Fruit fly (Drosophila melanogaster) whole organism, embryonic: ENCODE measurements around the gene G6P.
A peak's percentile ranks its signal among the peaks of the same experiment; 100 is the strongest.

ENCODE experiments used
- Antp ChIP-seq: fragments of 200-800 bp; sonication (Bioruptor generic); optimal IDR thresholded peaks from 3 replicates; lab custom pipeline; 2016; ENCODE audit warnings: missing biosample characterization, missing genetic modification characterization
- Atf-2 ChIP-seq: fragments of 200-800 bp; sonication (Bioruptor generic); optimal IDR thresholded peaks from 2 replicates; lab custom pipeline; 2016; ENCODE audit warnings: missing biosample characterization, missing genetic modification characterization
- Atf3 ChIP-seq: fragments of 200-800 bp; sonication (Bioruptor generic); optimal IDR thresholded peaks from 3 replicates; lab custom pipeline; 2016; ENCODE audit warnings: missing biosample characterization, missing genetic modification characterization
- B-H2 ChIP-seq: fragments of 200-800 bp; sonication (Bioruptor generic); optimal IDR thresholded peaks from 2 replicates; lab custom pipeline; 2018; ENCODE audit warnings: missing biosample characterization, mild to moderate bottlenecking, missing genetic modification characterization
- Bdp1 ChIP-seq: fragments of 200-800 bp; sonication (Bioruptor generic); optimal IDR thresholded peaks from 3 replicates; lab custom pipeline; 2016; ENCODE audit warnings: missing biosample characterization, missing genetic modification characterization
- BtbVII ChIP-seq: fragments of 200-800 bp; sonication (Bioruptor generic); optimal IDR thresholded peaks from 3 replicates; lab custom pipeline; 2017; ENCODE audit warnings: missing biosample characterization, mild to moderate bottlenecking, missing genetic modification characterization
- Bteb2 ChIP-seq: fragments of 200-800 bp; sonication (Bioruptor generic); optimal IDR thresholded peaks from 2 replicates; lab custom pipeline; 2016; ENCODE audit warnings: missing biosample characterization, missing genetic modification characterization
- CG10267 ChIP-seq: fragments of 200-800 bp; sonication (Bioruptor generic); optimal IDR thresholded peaks from 2 replicates; lab custom pipeline; 2018; ENCODE audit warnings: missing biosample characterization, mild to moderate bottlenecking, missing genetic modification characterization, moderate library complexity
- CG11695 ChIP-seq: fragments of 200-800 bp; sonication (Bioruptor generic); IDR thresholded peaks from 3 replicates; pipeline ENCODE4 v1.3.6; 2022; ENCODE audit warnings: missing biosample characterization, missing genetic modification characterization
- CG13123 ChIP-seq: fragments of 200-800 bp; sonication (Bioruptor generic); optimal IDR thresholded peaks from 2 replicates; lab custom pipeline; 2016; ENCODE audit warnings: missing biosample characterization, missing genetic modification characterization
- CG14050 ChIP-seq: fragments of 200-800 bp; sonication (Bioruptor generic); IDR thresholded peaks from 3 replicates; pipeline ENCODE4 v1.3.6; 2022; ENCODE audit warnings: missing biosample characterization, missing genetic modification characterization
- CG1602 ChIP-seq: fragments of 200-800 bp; sonication (Bioruptor generic); optimal IDR thresholded peaks from 3 replicates; lab custom pipeline; 2016; ENCODE audit warnings: missing biosample characterization, missing genetic modification characterization
- CG17802 ChIP-seq: fragments of 200-800 bp; sonication (Bioruptor generic); optimal IDR thresholded peaks from 2 replicates; lab custom pipeline; 2018; ENCODE audit warnings: missing biosample characterization, mild to moderate bottlenecking, missing genetic modification characterization, moderate library complexity
- CG30403 ChIP-seq: fragments of 200-800 bp; sonication (Bioruptor generic); optimal IDR thresholded peaks from 3 replicates; lab custom pipeline; 2016; ENCODE audit warnings: missing biosample characterization, missing genetic modification characterization
- CG31365 ChIP-seq: fragments of 200-800 bp; sonication (Bioruptor generic); optimal IDR thresholded peaks from 2 replicates; lab custom pipeline; 2018; ENCODE audit warnings: missing biosample characterization, mild to moderate bottlenecking, missing genetic modification characterization
- CG3281 ChIP-seq: fragments of 200-800 bp; sonication (Bioruptor generic); optimal IDR thresholded peaks from 3 replicates; lab custom pipeline; 2017; ENCODE audit warnings: missing biosample characterization, mild to moderate bottlenecking, missing genetic modification characterization
- CG4707 ChIP-seq: fragments of 200-800 bp; sonication (Bioruptor generic); optimal IDR thresholded peaks from 2 replicates; lab custom pipeline; 2018; ENCODE audit warnings: missing biosample characterization, mild to moderate bottlenecking, missing genetic modification characterization, moderate library complexity
- CG4820 ChIP-seq: fragments of 200-800 bp; sonication (Bioruptor generic); optimal IDR thresholded peaks from 3 replicates; lab custom pipeline; 2016; ENCODE audit warnings: missing biosample characterization, missing genetic modification characterization
- CG5245 ChIP-seq: fragments of 200-800 bp; sonication (Bioruptor generic); optimal IDR thresholded peaks from 3 replicates; lab custom pipeline; 2016; ENCODE audit warnings: missing biosample characterization, missing genetic modification characterization
- CG6689 ChIP-seq: fragments of 200-800 bp; sonication (Bioruptor generic); IDR thresholded peaks from 2 replicates; pipeline ENCODE4 v1.3.6; 2022; ENCODE audit warnings: missing biosample characterization, missing genetic modification characterization
- CG7928 ChIP-seq: fragments of 200-800 bp; sonication (Bioruptor generic); optimal IDR thresholded peaks from 2 replicates; lab custom pipeline; 2017; ENCODE audit warnings: missing biosample characterization, mild to moderate bottlenecking, missing genetic modification characterization
- Chrac-16 ChIP-seq: fragments of 200-800 bp; sonication (Bioruptor generic); optimal IDR thresholded peaks from 3 replicates; lab custom pipeline; 2016; ENCODE audit warnings: missing biosample characterization, missing genetic modification characterization
- Eip74EF ChIP-seq, 2 experiments: fragments of 200-800 bp in 1 of 2; fragments of >200 bp in 1 of 2; sonication (Bioruptor generic) in 1 of 2; optimal IDR thresholded peaks; 2 replicates each; lab custom pipeline; 2017 to 2019; ENCODE audit warnings: missing biosample characterization in 2 of 2, missing genetic modification characterization in 2 of 2, mild to moderate bottlenecking in 1 of 2, moderate library complexity in 1 of 2
- Hmr ChIP-seq: fragments of 200-800 bp; sonication (Bioruptor generic); optimal IDR thresholded peaks from 3 replicates; lab custom pipeline; 2017; ENCODE audit warnings: mild to moderate bottlenecking, missing biosample characterization, missing genetic modification reagents, missing genetic modification characterization
- Kr ChIP-seq: fragments of 200-800 bp; sonication (Bioruptor generic); optimal IDR thresholded peaks from 2 replicates; lab custom pipeline; 2017; ENCODE audit warnings: missing biosample characterization, mild to moderate bottlenecking, missing genetic modification characterization
- Lim3 ChIP-seq: fragments of 200-800 bp; sonication (Bioruptor generic); IDR thresholded peaks from 2 replicates; pipeline ENCODE4 v1.3.6; 2022; ENCODE audit warnings: missing biosample characterization, missing genetic modification characterization
- Lpt ChIP-seq: fragments of >200 bp; optimal IDR thresholded peaks from 2 replicates; lab custom pipeline; 2018; ENCODE audit warnings: missing biosample characterization, missing genetic modification characterization
- MBD-R2 ChIP-seq: fragments of 200-800 bp; sonication (Bioruptor generic); IDR thresholded peaks from 2 replicates; pipeline ENCODE4 v1.3.6; 2022; ENCODE audit warnings: missing biosample characterization, missing genetic modification characterization
- Nf-YB ChIP-seq: fragments of 200-800 bp; sonication (Bioruptor generic); optimal IDR thresholded peaks from 3 replicates; lab custom pipeline; 2019; ENCODE audit warnings: missing biosample characterization, mild to moderate bottlenecking, missing genetic modification characterization, moderate library complexity
- Taf1 ChIP-seq: fragments of 200-800 bp; sonication (Bioruptor generic); IDR thresholded peaks from 2 replicates; pipeline ENCODE4 v1.3.6; 2022; ENCODE audit warnings: missing biosample characterization, missing genetic modification characterization
- Xbp1 ChIP-seq: fragments of 200-800 bp; sonication (Bioruptor generic); optimal IDR thresholded peaks from 3 replicates; lab custom pipeline; 2016; ENCODE audit warnings: missing biosample characterization, mild to moderate bottlenecking, missing genetic modification characterization
- ash1 ChIP-seq: fragments of 200-800 bp; sonication (Bioruptor generic); optimal IDR thresholded peaks from 2 replicates; lab custom pipeline; 2018; ENCODE audit warnings: missing biosample characterization, mild to moderate bottlenecking, missing genetic modification characterization
- bab2 ChIP-seq: fragments of 200-800 bp; sonication (Bioruptor generic); optimal IDR thresholded peaks from 2 replicates; lab custom pipeline; 2016; ENCODE audit warnings: missing biosample characterization, missing genetic modification characterization
- bigmax ChIP-seq: fragments of 200-800 bp; sonication (Bioruptor generic); optimal IDR thresholded peaks from 2 replicates; lab custom pipeline; 2018; ENCODE audit warnings: missing biosample characterization, mild to moderate bottlenecking, missing genetic modification characterization
- cato ChIP-seq: fragments of 200-800 bp; sonication (Bioruptor generic); optimal IDR thresholded peaks from 2 replicates; lab custom pipeline; 2016; ENCODE audit warnings: missing biosample characterization, missing genetic modification characterization, borderline replicate concordance
- cg ChIP-seq: fragments of 200-800 bp; sonication (Bioruptor generic); optimal IDR thresholded peaks from 3 replicates; lab custom pipeline; 2019; ENCODE audit warnings: missing biosample characterization, mild to moderate bottlenecking, missing genetic modification characterization, moderate library complexity
- chm ChIP-seq: fragments of 200-800 bp; sonication (Bioruptor generic); IDR thresholded peaks from 2 replicates; pipeline ENCODE4 v1.3.6; 2022; ENCODE audit warnings: missing biosample characterization, missing genetic modification characterization
- dati ChIP-seq: fragments of 200-800 bp; sonication (Bioruptor generic); IDR thresholded peaks from 2 replicates; pipeline ENCODE4 v1.3.6; 2022; ENCODE audit warnings: missing biosample characterization, missing genetic modification characterization
- dimm ChIP-seq: fragments of 200-800 bp; sonication (Bioruptor generic); IDR thresholded peaks from 2 replicates; pipeline ENCODE4 v1.3.6; 2022; ENCODE audit warnings: missing biosample characterization, missing genetic modification characterization
- jumu ChIP-seq: fragments of 200-800 bp; sonication (Bioruptor generic); optimal IDR thresholded peaks from 3 replicates; lab custom pipeline; 2016; ENCODE audit warnings: missing biosample characterization, missing genetic modification characterization
- knrl ChIP-seq: fragments of 200-800 bp; sonication (Bioruptor generic); IDR thresholded peaks from 3 replicates; pipeline ENCODE4 v1.3.6; 2022; ENCODE audit warnings: missing biosample characterization, missing genetic modification characterization; ENCODE audit not compliant: partially characterized antibody
- lbe ChIP-seq: fragments of 200-800 bp; sonication (Bioruptor generic); optimal IDR thresholded peaks from 2 replicates; lab custom pipeline; 2016; ENCODE audit warnings: missing biosample characterization, mild to moderate bottlenecking, missing genetic modification characterization
- maf-S ChIP-seq: fragments of 200-800 bp; sonication (Bioruptor generic); optimal IDR thresholded peaks from 2 replicates; lab custom pipeline; 2016; ENCODE audit warnings: missing biosample characterization, missing genetic modification characterization
- mam ChIP-seq: fragments of 200-800 bp; sonication (Bioruptor generic); optimal IDR thresholded peaks from 3 replicates; lab custom pipeline; 2016; ENCODE audit warnings: missing biosample characterization, missing genetic modification characterization
- org-1 ChIP-seq: fragments of 200-800 bp; sonication (Bioruptor generic); optimal IDR thresholded peaks from 2 replicates; lab custom pipeline; 2017; ENCODE audit warnings: missing biosample characterization, missing genetic modification characterization
- psq ChIP-seq: fragments of 200-800 bp; sonication (Bioruptor generic); optimal IDR thresholded peaks from 2 replicates; lab custom pipeline; 2017; ENCODE audit warnings: missing biosample characterization, missing genetic modification characterization
- so ChIP-seq: fragments of 200-800 bp; sonication (Bioruptor generic); IDR thresholded peaks from 3 replicates; pipeline ENCODE4 v1.3.6; 2022; ENCODE audit warnings: missing biosample characterization, missing genetic modification characterization
- sqz ChIP-seq: fragments of 200-800 bp; sonication (Bioruptor generic); optimal IDR thresholded peaks from 3 replicates; lab custom pipeline; 2018; ENCODE audit warnings: missing biosample characterization, mild to moderate bottlenecking, missing genetic modification characterization
- tap ChIP-seq: fragments of 200-800 bp; optimal IDR thresholded peaks from 3 replicates; lab custom pipeline; 2019; ENCODE audit warnings: missing biosample characterization, mild to moderate bottlenecking, missing genetic modification characterization, moderate library complexity
- unc-4 ChIP-seq: fragments of 200-800 bp; sonication (Bioruptor generic); IDR thresholded peaks from 2 replicates; pipeline ENCODE4 v1.3.6; 2022; ENCODE audit warnings: missing biosample characterization, missing genetic modification characterization; ENCODE audit not compliant: partially characterized antibody
- vvl ChIP-seq: fragments of 200-800 bp; sonication (Bioruptor generic); IDR thresholded peaks from 2 replicates; pipeline ENCODE4 v1.3.6; 2022; ENCODE audit warnings: missing biosample characterization, missing genetic modification characterization

Gene G6P

DNA sequence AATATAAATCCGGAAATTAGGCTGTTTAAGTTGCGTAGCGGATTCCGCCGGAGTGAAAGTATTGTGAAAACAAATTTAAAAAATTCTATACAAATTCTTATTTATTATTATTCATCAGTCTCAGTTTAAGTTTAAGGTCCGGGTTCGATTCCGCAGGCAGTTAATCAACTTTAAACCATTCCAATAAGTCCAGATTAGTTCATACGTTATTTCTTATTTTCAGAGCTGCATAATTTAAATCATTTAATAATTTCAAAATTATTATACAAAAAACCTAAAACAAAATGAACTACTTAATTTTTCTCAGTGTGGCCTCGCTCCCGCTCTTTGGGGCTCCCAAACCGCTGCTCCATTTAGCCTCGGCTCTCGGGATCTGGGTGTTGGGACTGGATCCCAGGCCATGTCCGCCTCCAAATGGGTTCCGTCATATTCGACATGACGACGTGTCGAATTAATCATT, 14.8 kb upstream of the G6P start (continued):
- no peak for TF ChIP-seq dimm (GFP tag; lab: Robert Waterston, UW)
- peak; percentile 90 for TF ChIP-seq CG3281
- peak; percentile 50 for TF ChIP-seq mam
- TF ChIP-seq chm (GFP tag; lab: Robert Waterston, UW), result peak; percentile 46; the same call in 1 of the 2 replicates
- TF ChIP-seq cg, result no peak
- peak; percentile 55 for TF ChIP-seq cato
- peak; percentile 38 for TF ChIP-seq Bdp1 (GFP tag; lab: Kevin White, UChicago)
- TF ChIP-seq Atf3 (GFP tag; lab: Kevin White, UChicago), result no peak
- TF ChIP-seq Kr, result peak; percentile 49
- no peak for TF ChIP-seq knrl
- TF ChIP-seq CG1602, result peak; percentile 85
- peak; percentile 89 for TF ChIP-seq CG4820
- TF ChIP-seq CG13123 (GFP tag; lab: Kevin White, UChicago), result peak; percentile 45
- no peak for TF ChIP-seq bigmax (GFP tag; lab: Kevin White, UChicago)
- no peak for TF ChIP-seq ash1
- TF ChIP-seq CG10267, result peak; percentile 88
- TF ChIP-seq bab2 (GFP tag; lab: Kevin White, UChicago), result peak; percentile 45
- TF ChIP-seq CG7928 (GFP tag; lab: Kevin White, UChicago), result peak; percentile 68
- TF ChIP-seq Bteb2 (GFP tag; lab: Kevin White, UChicago), result peak; percentile 66
- peak; percentile 74 for TF ChIP-seq tap (tag; lab: Kevin White, UChicago)
- no peak for TF ChIP-seq Lim3 (GFP tag; lab: Robert Waterston, UW)
- TF ChIP-seq unc-4 (GFP tag; lab: Robert Waterston, UW), result no peak
- 0 out of 2 replicates have a peak, but pooled peaks have one; percentile 3 for TF ChIP-seq dati (GFP tag; lab: Robert Waterston, UW)
- no peak for TF ChIP-seq psq (GFP tag; lab: Kevin White, UChicago)
- peak; percentile 57; the same call in 2 of the 3 replicates for TF ChIP-seq CG14050
- TF ChIP-seq CG30403 (GFP tag; lab: Kevin White, UChicago), result peak; percentile 93
- TF ChIP-seq org-1 (GFP tag; lab: Kevin White, UChicago), result peak; percentile 80
- no peak for TF ChIP-seq Lpt
- TF ChIP-seq Eip74EF (GFP tag; optimal IDR thresholded peaks at IDR 0.05; lab: Kevin White, UChicago), result peak in 1 of 2 experiments; percentile 93
- TF ChIP-seq CG17802 (tag; lab: Kevin White, UChicago), result peak; percentile 27
- TF ChIP-seq vvl, result peak; percentile 37; the same call in 1 of the 2 replicates
- peak; percentile 77 for TF ChIP-seq Chrac-16 (GFP tag; lab: Kevin White, UChicago)
- TF ChIP-seq CG31365 (tag; lab: Kevin White, UChicago), result no peak
- TF ChIP-seq Atf-2 (GFP tag; lab: Kevin White, UChicago), result peak; percentile 43
- TF ChIP-seq CG11695 (GFP tag; lab: Robert Waterston, UW), result peak; percentile 88
- peak; percentile 42; the same call in 1 of the 2 replicates for TF ChIP-seq Taf1
- no peak; the same call in 1 of the 2 replicates for TF ChIP-seq MBD-R2 (GFP tag; lab: Robert Waterston, UW)
- TF ChIP-seq Hmr (GFP tag; lab: Kevin White, UChicago), result peak; percentile 87
- TF ChIP-seq CG4707 (GFP tag; lab: Kevin White, UChicago), result peak; percentile 57
- TF ChIP-seq maf-S (GFP tag; lab: Kevin White, UChicago), result peak; percentile 41
- TF ChIP-seq Antp, result peak; percentile 7
- TF ChIP-seq CG6689, result peak; percentile 89
- no peak for TF ChIP-seq B-H2 (GFP tag; lab: Kevin White, UChicago)
- peak; percentile 76 for TF ChIP-seq lbe
- peak; percentile 78 for TF ChIP-seq Nf-YB (GFP tag; lab: Kevin White, UChicago)
- TF ChIP-seq so (GFP tag; lab: Robert Waterston, UW), result peak; percentile 82
- peak; percentile 5 for TF ChIP-seq jumu (GFP tag; lab: Kevin White, UChicago)
- TF ChIP-seq sqz (GFP tag; lab: Kevin White, UChicago), result peak; percentile 74
- TF ChIP-seq Xbp1 (GFP tag; lab: Kevin White, UChicago), result peak; percentile 87
- TF ChIP-seq CG5245 (GFP tag; lab: Kevin White, UChicago), result peak; percentile 73
- peak; percentile 88 for TF ChIP-seq BtbVII (GFP tag; lab: Kevin White, UChicago)
